Fruit fly (Drosophila melanogaster): ENCODE data around the gene CG33281.

The CG33281 gene

DNA sequence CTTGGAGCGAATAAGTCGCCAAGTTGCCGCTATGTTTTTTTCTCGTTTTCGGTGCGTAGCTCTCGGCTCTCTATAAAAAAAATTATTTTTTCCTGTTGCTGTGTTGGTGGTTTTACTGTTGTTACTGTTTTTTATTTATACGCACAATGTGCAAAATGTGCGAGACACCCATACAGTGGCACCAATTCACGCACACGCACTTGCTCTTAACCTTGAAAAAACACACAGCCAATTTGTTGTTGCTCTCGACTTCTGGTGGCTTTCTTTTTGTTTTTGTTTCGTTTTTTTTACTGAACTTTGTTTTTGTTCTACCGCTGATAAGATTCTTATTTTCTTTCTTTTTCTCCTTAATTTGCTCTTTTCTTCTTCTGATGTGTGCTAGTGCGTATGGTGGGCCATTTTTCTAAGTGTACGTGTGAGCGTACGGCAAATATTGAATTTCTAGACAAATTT lies 32.2 kb downstream of the CG33281 start (continued):
- TF ChIP-seq CG11902 (GFP tag; optimal IDR thresholded peaks at IDR 0.05) (no peak), OdsH (GFP tag; optimal IDR thresholded peaks at IDR 0.05) (no peak), CG1621 (tag; optimal IDR thresholded peaks at IDR 0.05) (peak; percentile 81), CG8119 (GFP tag; IDR thresholded peaks at IDR 0.05) (peak; percentile 56; the same call in 1 of the 3 replicates), lz (GFP tag; optimal IDR thresholded peaks at IDR 0.05) (peak; percentile 7), Eip93F (GFP tag; optimal IDR thresholded peaks at IDR 0.05) (no peak), CG6808 (GFP tag; optimal IDR thresholded peaks at IDR 0.05) (peak; percentile 91), CG4318 (GFP tag; optimal IDR thresholded peaks at IDR 0.05) (peak; percentile 35)

DNA sequence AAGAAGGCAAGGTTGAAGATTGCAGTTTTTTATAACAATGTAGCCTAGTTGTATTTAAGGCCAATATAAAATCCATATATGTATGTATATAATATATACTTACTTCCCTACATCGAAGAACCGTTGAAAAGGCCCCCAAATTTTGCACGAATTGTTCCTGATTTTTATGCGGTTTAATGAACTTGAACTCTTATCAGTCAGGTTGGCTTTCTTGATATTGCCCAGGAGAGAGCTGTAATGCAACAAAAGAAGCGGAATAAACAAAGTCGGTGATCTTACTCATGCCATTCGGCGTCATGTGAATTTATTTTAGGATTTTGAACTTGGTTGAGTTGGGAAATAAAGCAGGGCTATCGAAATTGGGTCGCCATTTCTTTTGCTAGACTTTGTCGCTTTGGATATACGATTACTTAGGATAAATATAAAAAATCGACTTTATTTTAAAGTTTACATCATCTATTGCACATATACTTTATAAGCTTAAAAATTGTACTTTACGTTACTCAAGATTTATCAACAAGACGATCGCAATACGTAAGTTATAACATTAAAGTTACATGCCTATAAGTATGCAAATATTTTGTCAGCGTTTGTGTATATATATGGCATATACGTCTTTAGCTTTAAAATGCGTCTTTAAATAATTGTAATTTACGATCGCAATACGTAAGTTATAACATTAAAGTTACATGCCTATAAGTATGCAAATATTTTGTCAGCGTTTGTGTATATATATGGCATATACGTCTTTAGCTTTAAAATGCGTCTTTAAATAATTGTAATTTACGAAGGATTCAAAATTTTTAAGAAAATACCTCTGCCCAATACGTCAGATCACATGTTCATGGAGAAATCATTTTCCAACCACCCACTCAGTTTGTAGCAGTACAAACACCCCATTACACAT lies 33.0 kb downstream of the CG33281 start, which contains the start of gene CG8838:
CG8838 (plus strand) TSS at position 857 of the 907 bp plus-strand sequence.
- no peak for TF ChIP-seq CG3032 (tag; optimal IDR thresholded peaks at IDR 0.05)
- TF ChIP-seq svp (GFP tag), result peak; percentile 83
- no peak for TF ChIP-seq CG6808 (GFP tag; optimal IDR thresholded peaks at IDR 0.05)
- no peak for TF ChIP-seq CG11902 (GFP tag; optimal IDR thresholded peaks at IDR 0.05)
- peak; percentile 6 for TF ChIP-seq vri (GFP tag; optimal IDR thresholded peaks at IDR 0.05)
- peak; percentile 92 for TF ChIP-seq Eip93F (GFP tag; optimal IDR thresholded peaks at IDR 0.05)
- TF ChIP-seq dsx (GFP tag; optimal IDR thresholded peaks at IDR 0.05; ENCODE audit: poor library complexity, severe bottlenecking), result no peak

DNA sequence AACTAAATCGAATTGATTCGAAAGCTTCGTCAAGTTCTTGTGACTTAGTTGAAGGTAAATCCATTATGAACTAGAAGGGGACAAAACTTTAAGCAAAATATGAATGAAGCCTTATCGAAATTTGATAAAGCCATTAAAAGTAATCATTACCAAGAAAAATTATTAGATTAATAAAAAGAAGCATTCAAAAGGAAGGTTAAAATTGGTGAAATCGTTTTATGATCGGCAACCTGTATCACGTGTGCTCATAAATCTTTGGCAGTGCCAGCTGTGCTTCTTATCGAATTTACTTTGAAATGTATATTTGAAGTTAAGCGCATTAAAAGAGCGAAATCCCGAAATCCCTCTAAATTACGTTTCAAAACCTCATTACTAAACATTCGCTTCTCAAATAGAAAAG lies 37.8 kb downstream of the CG33281 start:
- TF ChIP-seq lz (GFP tag; optimal IDR thresholded peaks at IDR 0.05), result no peak
- TF ChIP-seq esn (GFP tag; optimal IDR thresholded peaks at IDR 0.05), result no peak
- TF ChIP-seq topi (GFP tag; optimal IDR thresholded peaks at IDR 0.05), result no peak
- TF ChIP-seq spab (GFP tag; optimal IDR thresholded peaks at IDR 0.05), result no peak
- no peak for TF ChIP-seq Gug (GFP tag; IDR thresholded peaks at IDR 0.05)
- TF ChIP-seq CG8119 (GFP tag; IDR thresholded peaks at IDR 0.05), result no peak
- TF ChIP-seq CG6792 (GFP tag; optimal IDR thresholded peaks at IDR 0.05), result no peak

DNA sequence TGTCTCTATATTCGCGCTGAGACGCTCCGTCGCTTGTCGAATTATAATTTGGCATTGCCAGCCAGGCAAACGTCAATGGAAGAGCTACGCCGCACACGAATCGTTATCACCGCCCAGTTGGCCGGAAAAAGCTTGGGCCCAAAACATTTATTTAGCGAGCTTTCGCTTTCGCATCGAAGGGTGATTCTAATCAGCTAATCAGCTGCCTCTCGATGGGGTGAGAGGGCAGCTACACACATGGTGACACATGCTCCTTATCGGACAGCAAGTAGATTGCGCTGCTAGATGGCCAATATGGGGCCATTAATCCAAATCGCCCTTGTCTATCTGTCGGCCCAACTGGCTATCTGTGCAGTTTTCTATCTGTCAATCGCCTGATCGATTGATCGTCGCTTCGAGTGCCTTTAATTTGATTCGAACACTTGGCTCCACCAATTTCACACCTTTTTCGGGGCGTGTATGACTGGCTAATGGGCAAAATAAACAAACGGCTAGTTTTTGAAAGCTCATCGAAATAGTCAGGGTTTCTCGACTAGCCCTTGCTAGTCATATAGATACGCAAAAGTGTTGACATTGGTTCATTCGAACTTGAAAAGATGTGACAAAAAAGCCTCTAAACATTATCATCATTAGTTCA lies 42.1 kb downstream of the CG33281 start:
- no peak for TF ChIP-seq CG10669 (GFP tag; optimal IDR thresholded peaks at IDR 0.05)
- TF ChIP-seq vri (GFP tag; optimal IDR thresholded peaks at IDR 0.05), result peak; percentile 35
- no peak for TF ChIP-seq CG6163 (GFP tag; IDR thresholded peaks at IDR 0.05)
- no peak for TF ChIP-seq CG1621 (tag; optimal IDR thresholded peaks at IDR 0.05)
- TF ChIP-seq achi (GFP tag; optimal IDR thresholded peaks at IDR 0.05), result no peak
- no peak for TF ChIP-seq topi (GFP tag; optimal IDR thresholded peaks at IDR 0.05)
- no peak for TF ChIP-seq CG3919 (GFP tag; optimal IDR thresholded peaks at IDR 0.05)
- no peak for TF ChIP-seq Gug (GFP tag; IDR thresholded peaks at IDR 0.05)
- peak; percentile 64 for TF ChIP-seq fkh (GFP tag; optimal IDR thresholded peaks at IDR 0.05)

DNA sequence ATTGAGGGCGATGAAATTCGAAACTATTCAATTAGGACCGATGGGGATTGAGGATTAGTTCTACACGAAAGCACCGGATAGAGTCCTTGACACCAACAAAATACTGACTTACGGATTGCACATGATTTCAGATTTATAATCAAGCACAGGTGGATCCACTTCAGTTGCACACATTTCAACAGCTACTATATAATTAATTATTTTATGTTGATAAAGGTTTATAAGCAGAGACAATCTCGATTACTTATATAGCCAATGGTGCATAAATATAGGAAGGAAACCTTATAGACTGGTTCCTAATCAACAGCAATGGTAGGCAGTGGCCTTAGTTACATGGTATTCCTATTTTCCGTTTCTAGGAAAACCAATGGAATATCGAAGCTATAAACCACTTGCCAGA lies 44.4 kb downstream of the CG33281 start:
- no peak for TF ChIP-seq CG3919 (GFP tag; optimal IDR thresholded peaks at IDR 0.05)
- TF ChIP-seq fd59A (GFP tag; optimal IDR thresholded peaks at IDR 0.05), result no peak
- TF ChIP-seq CG16779 (tag; optimal IDR thresholded peaks at IDR 0.05), result no peak
- TF ChIP-seq Lpt (GFP tag; optimal IDR thresholded peaks at IDR 0.05), result no peak
- TF ChIP-seq CG1621 (tag; optimal IDR thresholded peaks at IDR 0.05), result no peak
- no peak for TF ChIP-seq CG10669 (GFP tag; optimal IDR thresholded peaks at IDR 0.05)
- TF ChIP-seq svp (GFP tag), result no peak

DNA sequence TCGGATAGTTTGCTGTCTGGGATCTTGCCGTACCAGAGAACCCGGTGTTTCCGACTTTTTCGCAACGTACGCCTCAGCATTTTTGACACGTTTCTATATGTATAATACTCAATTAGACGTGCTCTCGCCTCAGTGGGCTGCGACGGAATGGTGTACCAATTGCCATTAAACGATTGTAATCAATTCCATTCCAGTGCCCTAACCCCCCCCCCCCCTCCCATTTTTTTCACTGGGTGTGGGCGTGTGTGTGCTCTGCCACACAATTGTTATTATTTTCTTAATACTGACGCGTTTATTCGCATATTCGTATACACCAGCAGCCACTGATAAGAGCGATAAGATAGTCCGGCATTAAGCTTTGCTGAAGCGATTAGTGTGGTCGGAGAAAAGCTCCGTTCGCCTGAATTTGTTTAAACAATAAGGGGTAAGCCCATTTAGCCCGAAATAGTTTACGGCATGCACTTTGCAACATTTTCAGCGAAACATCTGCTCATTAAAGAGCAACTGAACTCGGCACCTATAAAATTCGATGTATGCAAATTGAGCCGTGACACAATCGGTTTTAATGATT lies 45.1 kb downstream of the CG33281 start:
- TF ChIP-seq CG15336 (GFP tag; IDR thresholded peaks at IDR 0.05), result no peak
- TF ChIP-seq CG8632 (GFP tag; optimal IDR thresholded peaks at IDR 0.05), result peak; percentile 1
- TF ChIP-seq acj6 (GFP tag; optimal IDR thresholded peaks at IDR 0.05), result no peak
- TF ChIP-seq vri (GFP tag; optimal IDR thresholded peaks at IDR 0.05), result peak; percentile 17
- TF ChIP-seq CG3919 (GFP tag; optimal IDR thresholded peaks at IDR 0.05), result no peak
- TF ChIP-seq fkh (GFP tag; optimal IDR thresholded peaks at IDR 0.05), result peak; percentile 17
- TF ChIP-seq svp (GFP tag), result peak; percentile 8
- TF ChIP-seq Eip75B (GFP tag; optimal IDR thresholded peaks at IDR 0.05), result no peak
